Worm (Caenorhabditis elegans) whole organism, L4/young adult: ENCODE data around the gene F26D2.15.

Source experiments
- W03F9.2 ChIP-seq: fragments of 150-350 bp; optimal IDR thresholded peaks from 2 replicates; lab custom pipeline; 2014; ENCODE audit warnings: missing biosample characterization, missing genetic modification characterization
- him-1 ChIP-seq: sonication (generic microtip); optimal IDR thresholded peaks from 2 replicates; lab custom pipeline; 2016; ENCODE audit warnings: missing genotype, missing genetic modification reagents, missing genetic modification characterization, missing compliant biosample characterization

DNA sequence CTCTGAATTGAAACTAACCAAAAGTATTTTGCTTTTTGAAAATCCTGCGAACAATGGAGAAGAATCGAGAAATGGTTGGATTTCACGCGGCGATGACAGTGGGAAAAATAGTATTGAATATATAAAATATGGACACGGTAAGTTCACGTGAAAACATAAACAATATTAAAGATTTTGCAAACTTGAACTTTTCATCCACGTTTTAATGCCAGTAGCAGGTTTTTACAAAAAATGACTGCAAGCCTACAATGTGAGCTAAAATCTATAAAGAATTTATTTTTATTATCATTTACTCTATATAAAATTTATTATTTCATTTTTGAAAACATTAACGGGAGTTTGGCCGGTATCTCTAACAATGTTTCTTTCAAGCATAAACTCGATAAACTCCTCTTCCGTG, 8.1 kb upstream of the F26D2.15 start, which contains the start of gene F26D2.10:
- TF ChIP-seq him-1 (tag; lab: Kevin White, UChicago) (no peak), W03F9.2 (no peak)
